Worm (Caenorhabditis elegans): Measurements from ENCODE around the gene R160.4.

R160.4 gene

DNA sequence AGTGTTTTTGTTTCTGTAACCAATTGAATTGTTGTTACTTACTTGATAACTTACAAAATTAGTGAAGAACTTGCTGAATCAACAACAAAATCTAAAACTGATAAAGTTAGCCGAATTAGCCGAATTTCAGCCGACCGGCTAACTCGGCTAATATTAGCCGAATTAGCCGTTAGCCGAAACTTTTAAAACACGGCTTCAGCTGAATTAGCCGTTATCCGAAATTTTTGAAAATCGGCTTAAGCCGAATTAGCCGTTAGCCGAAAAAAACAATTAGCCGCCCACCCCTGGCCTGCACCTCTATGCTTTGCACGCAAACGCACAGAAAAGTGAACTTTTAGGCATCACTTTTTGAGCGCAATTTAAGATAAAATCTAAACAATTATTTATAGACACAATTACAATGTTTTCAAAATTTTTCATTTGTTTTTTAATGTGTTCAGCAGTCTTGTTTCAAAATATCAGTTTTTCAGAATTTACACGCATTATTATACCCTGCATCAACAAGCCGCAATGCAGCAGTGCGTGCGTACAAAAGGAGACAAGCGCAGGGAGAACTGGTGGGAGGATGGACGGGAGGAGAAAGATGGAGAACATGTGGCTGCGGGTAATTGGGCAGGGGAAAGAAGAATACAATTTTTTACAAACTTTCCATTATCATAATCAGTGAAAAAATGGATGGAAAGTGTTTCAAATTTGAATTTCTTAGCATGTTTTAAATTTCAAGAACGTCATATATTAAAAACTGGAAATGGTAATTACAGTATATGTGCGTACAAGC, 26.6 kb upstream of the R160.4 start:
- peak; percentile 29 for TF ChIP-seq elt-3 (tag; optimal IDR thresholded peaks at IDR 0.05)
- TF ChIP-seq sptf-1 (tag; optimal IDR thresholded peaks at IDR 0.05): peak; percentile 33
- TF ChIP-seq pha-4 (tag; optimal IDR thresholded peaks at IDR 0.05): peak; percentile 33
- peak; percentile 24 for TF ChIP-seq ceh-39 (tag; optimal IDR thresholded peaks at IDR 0.05)
- peak; percentile 67 for TF ChIP-seq ham-2 (GFP tag; optimal IDR thresholded peaks at IDR 0.05)
- peak; percentile 27 for TF ChIP-seq cnd-1 (tag; optimal IDR thresholded peaks at IDR 0.05)
- peak; percentile 44 for TF ChIP-seq nhr-237 (tag; optimal IDR thresholded peaks at IDR 0.05)
- TF ChIP-seq ceh-83 (GFP tag; optimal IDR thresholded peaks at IDR 0.05): no peak
- TF ChIP-seq drap-1 (GFP tag; optimal IDR thresholded peaks at IDR 0.05): peak; percentile 56
- peak; percentile 26 for TF ChIP-seq hlh-1 (tag; optimal IDR thresholded peaks at IDR 0.05)
- TF ChIP-seq sem-2 (GFP tag; optimal IDR thresholded peaks at IDR 0.05): no peak
- peak; percentile 45 for TF ChIP-seq mep-1 (tag; optimal IDR thresholded peaks at IDR 0.05)
- peak; percentile 44 for TF ChIP-seq lsy-2 (tag; optimal IDR thresholded peaks at IDR 0.05)
- no peak for TF ChIP-seq mab-5 (tag; optimal IDR thresholded peaks at IDR 0.05)

DNA sequence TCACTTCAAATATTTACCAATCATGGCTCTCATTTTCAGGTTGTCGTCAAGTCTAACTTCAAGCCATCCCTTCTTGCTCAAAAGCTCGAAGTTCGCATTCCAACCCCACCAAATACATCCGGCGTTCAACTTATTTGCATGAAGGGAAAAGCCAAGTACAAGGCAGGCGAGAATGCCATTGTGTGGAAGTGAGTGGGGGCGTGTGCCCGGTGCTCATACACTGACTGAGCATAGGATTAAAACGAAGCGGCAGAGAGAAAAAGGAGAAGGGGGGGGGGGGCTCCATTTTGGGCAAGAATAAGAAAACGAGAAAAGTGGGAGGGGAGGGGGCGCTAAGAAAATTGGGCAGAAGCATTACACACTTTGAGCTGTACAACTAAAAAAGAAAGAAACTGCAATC, 23.0 kb upstream of the R160.4 start:
- peak; percentile 7 for TF ChIP-seq mls-2 (tag; optimal IDR thresholded peaks at IDR 0.05)
- TF ChIP-seq drap-1 (GFP tag; optimal IDR thresholded peaks at IDR 0.05): no peak
- TF ChIP-seq ces-1 (GFP tag; optimal IDR thresholded peaks at IDR 0.05): peak; percentile 25

DNA sequence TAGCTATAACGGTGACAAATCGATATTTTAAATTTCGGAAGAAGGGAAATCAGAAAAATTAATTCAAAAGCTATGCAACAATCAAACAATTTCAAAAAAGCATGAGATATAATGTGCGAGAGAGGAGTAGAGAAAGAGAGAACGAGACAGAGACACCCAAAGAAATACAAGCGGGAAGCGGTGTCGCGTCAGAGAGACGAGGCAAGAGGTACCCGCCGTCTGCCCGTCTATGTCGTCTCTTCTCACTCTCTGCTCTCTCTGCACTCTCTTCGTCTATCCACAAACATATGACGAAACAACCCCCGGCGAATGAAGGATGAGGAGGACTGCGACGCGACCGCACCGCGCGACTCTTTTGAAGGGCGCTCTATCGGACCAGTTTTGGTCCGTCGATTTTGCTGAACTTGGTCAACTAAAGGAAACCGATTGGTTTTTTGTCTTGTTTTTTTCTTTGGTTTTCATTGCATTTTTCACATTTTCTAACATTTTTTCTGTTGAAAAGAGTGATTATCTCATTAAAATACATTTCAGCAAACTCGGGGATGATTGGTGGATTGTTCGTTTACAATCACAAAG, 20.2 kb upstream of the R160.4 start, which contains the start of gene dpy-23:
Gene dpy-23, plus strand, starts transcription at position 526 of the 576 bp plus-strand sequence.
- TF ChIP-seq hlh-1 (tag; optimal IDR thresholded peaks at IDR 0.05) (peak; percentile 82), blmp-1 (tag; optimal IDR thresholded peaks at IDR 0.05) (no peak), drap-1 (GFP tag; optimal IDR thresholded peaks at IDR 0.05) (peak; percentile 48), nhr-237 (tag; optimal IDR thresholded peaks at IDR 0.05) (peak; percentile 93), ham-2 (GFP tag; optimal IDR thresholded peaks at IDR 0.05) (peak; percentile 88), M03D4.4 (tag; optimal IDR thresholded peaks at IDR 0.05) (peak; percentile 19), lsy-2 (tag; optimal IDR thresholded peaks at IDR 0.05) (peak; percentile 78), ces-1 (GFP tag; optimal IDR thresholded peaks at IDR 0.05) (peak; percentile 91), nhr-76 (tag; optimal IDR thresholded peaks at IDR 0.05) (no peak), pha-4 (tag; optimal IDR thresholded peaks at IDR 0.05) (peak; percentile 93), sptf-1 (tag; optimal IDR thresholded peaks at IDR 0.05) (peak; percentile 59), ztf-11 (tag; optimal IDR thresholded peaks at IDR 0.05) (peak; percentile 69), sem-2 (GFP tag; optimal IDR thresholded peaks at IDR 0.05) (no peak), unc-120 (tag; optimal IDR thresholded peaks at IDR 0.05; ENCODE audit: poor library complexity, severe bottlenecking) (peak; percentile 92), mep-1 (tag; optimal IDR thresholded peaks at IDR 0.05) (peak; percentile 83), cnd-1 (tag; optimal IDR thresholded peaks at IDR 0.05) (peak; percentile 11), ceh-43 (GFP tag; optimal IDR thresholded peaks at IDR 0.05) (peak; percentile 28), flh-1 (GFP tag; optimal IDR thresholded peaks at IDR 0.05) (no peak), unc-39 (tag; optimal IDR thresholded peaks at IDR 0.05) (no peak), mls-2 (tag; optimal IDR thresholded peaks at IDR 0.05) (peak; percentile 65), unc-62 (GFP tag; optimal IDR thresholded peaks at IDR 0.05) (peak; percentile 87), nhr-12 (tag; optimal IDR thresholded peaks at IDR 0.05) (peak; percentile 20), zip-8 (tag; optimal IDR thresholded peaks at IDR 0.05) (no peak), lin-13 (tag; optimal IDR thresholded peaks at IDR 0.05) (peak; percentile 71), mab-5 (tag; optimal IDR thresholded peaks at IDR 0.05) (no peak), ceh-39 (tag; optimal IDR thresholded peaks at IDR 0.05) (peak; percentile 69), bed-3 (GFP tag; optimal IDR thresholded peaks at IDR 0.05) (no peak)

DNA sequence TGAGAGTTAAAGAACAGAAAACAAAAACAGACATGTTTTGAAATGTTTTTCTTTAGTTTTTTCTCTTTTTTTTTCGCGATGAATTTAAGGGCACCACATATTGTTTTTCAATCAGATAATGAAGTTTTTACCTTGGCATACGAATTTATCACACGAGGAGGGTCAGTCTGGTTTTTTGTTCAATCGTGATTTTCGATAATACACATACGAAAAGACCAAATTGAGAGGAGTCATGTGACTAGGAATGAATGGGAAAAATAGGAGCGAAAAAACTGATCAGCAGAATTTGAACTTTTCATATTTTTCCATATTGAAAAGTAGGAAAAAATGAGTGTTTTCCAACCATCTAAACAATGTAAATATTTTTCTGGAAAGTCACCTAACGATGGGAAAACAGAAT, 17.8 kb upstream of the R160.4 start:
- TF ChIP-seq tbx-8 (GFP tag; optimal IDR thresholded peaks at IDR 0.05) (no peak), ztf-11 (tag; optimal IDR thresholded peaks at IDR 0.05) (no peak), sem-2 (GFP tag; optimal IDR thresholded peaks at IDR 0.05) (no peak), ceh-39 (tag; optimal IDR thresholded peaks at IDR 0.05) (no peak), ceh-83 (GFP tag; optimal IDR thresholded peaks at IDR 0.05) (no peak), mab-5 (tag; optimal IDR thresholded peaks at IDR 0.05) (no peak)

All from whole organism, mixed stage, embryonic.